Worm (Caenorhabditis elegans): ENCODE measurements around the gene ttr-13.

ce11 chrV:20655174-20655573, 18.4 kb upstream of the ttr-13 start:
- TF ChIP-seq W03F9.2 (tag; optimal IDR thresholded peaks at IDR 0.05): no peak
- no peak for TF ChIP-seq him-1 (tag; optimal IDR thresholded peaks at IDR 0.05)
- TF ChIP-seq dao-5 (tag; optimal IDR thresholded peaks at IDR 0.05): no peak

All from whole organism, L4/young adult.